Worm (Caenorhabditis elegans): ENCODE data around the gene rpl-5.

DNA sequence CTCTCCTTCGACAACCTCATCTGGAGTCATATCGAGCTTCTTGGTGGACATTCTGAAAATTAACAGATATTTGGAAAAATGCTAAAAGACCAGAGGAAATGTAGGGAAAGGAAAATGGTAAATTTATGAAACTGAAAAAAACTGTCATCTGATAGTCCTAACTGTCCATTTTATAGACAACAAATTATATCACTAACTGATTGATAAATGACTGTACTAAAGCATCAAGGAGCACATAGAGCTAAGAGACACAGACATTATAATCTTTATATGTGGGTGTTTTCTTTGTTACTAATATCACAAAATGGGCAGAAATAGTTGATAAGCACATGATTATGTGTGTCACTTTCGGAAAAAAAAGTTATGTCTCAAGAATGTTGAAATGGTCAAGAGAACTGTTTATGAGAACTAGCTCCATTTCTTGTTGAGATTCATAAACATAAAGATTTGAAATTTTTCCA, 2.9 kb upstream of the rpl-5 start, which contains the start of gene F54C9.3:
- TF ChIP-seq dve-1 (tag; optimal IDR thresholded peaks at IDR 0.05; ENCODE audit: insufficient read depth) (peak; percentile 92), fos-1 (tag; optimal IDR thresholded peaks at IDR 0.05) (no peak), ama-1 (optimal IDR thresholded peaks at IDR 0.05) (peak; percentile 25), ceh-28 (tag; optimal IDR thresholded peaks at IDR 0.05) (no peak), zag-1 (tag; optimal IDR thresholded peaks at IDR 0.05) (no peak), jun-1 (tag; optimal IDR thresholded peaks at IDR 0.05) (peak; percentile 67), saeg-2 (GFP tag; IDR thresholded peaks at IDR 0.05) (no peak), snpc-4 (tag; optimal IDR thresholded peaks at IDR 0.05) (no peak)
